Worm (Caenorhabditis elegans) whole organism, L1 larva: Measurements from ENCODE around the gene nhr-70.
A peak's percentile ranks its signal among the peaks of the same experiment; 100 is the strongest.

Experiments
- ceh-90 ChIP-seq: sonication (generic microtip); optimal IDR thresholded peaks from 2 replicates; lab custom pipeline; 2016; ENCODE audit warnings: missing genetic modification characterization, missing compliant biosample characterization
- elt-2 ChIP-seq: sonication (generic microtip); optimal IDR thresholded peaks from 2 replicates; lab custom pipeline; 2016; ENCODE audit warnings: missing genetic modification characterization, mild to moderate bottlenecking, inconsistent platforms, missing compliant biosample characterization, missing genetic modification reagents
- mef-2 ChIP-seq: fragments of 150-350 bp; optimal IDR thresholded peaks from 2 replicates; lab custom pipeline; 2014; ENCODE audit warnings: missing biosample characterization, missing genetic modification characterization
- mep-1 ChIP-seq: fragments of 150-350 bp; optimal IDR thresholded peaks from 2 replicates; lab custom pipeline; 2014; ENCODE audit warnings: missing biosample characterization, missing genetic modification characterization
- nhr-12 ChIP-seq: sonication (generic microtip); optimal IDR thresholded peaks from 2 replicates; lab custom pipeline; 2017; ENCODE audit warnings: missing biosample characterization, missing genetic modification characterization
- nhr-76 ChIP-seq: sonication (generic microtip); optimal IDR thresholded peaks from 2 replicates; lab custom pipeline; 2017; ENCODE audit warnings: missing biosample characterization, missing genetic modification characterization
- pag-3 ChIP-seq: sonication (generic microtip); optimal IDR thresholded peaks from 2 replicates; lab custom pipeline; 2017; ENCODE audit warnings: missing genetic modification characterization, mild to moderate bottlenecking, missing compliant biosample characterization, antibody characterized with exemption, borderline replicate concordance; ENCODE audit not compliant: insufficient read depth
- pqm-1 ChIP-seq: sonication (generic microtip); optimal IDR thresholded peaks from 3 replicates; lab custom pipeline; 2017; ENCODE audit warnings: missing biosample characterization, missing genetic modification characterization
- unc-130 ChIP-seq: fragments of 150-350 bp; optimal IDR thresholded peaks from 2 replicates; lab custom pipeline; 2017; ENCODE audit warnings: missing biosample characterization, missing genetic modification characterization, inconsistent platforms
- unc-86 ChIP-seq: sonication (generic microtip); optimal IDR thresholded peaks from 2 replicates; lab custom pipeline; 2016; ENCODE audit warnings: missing genetic modification characterization, missing compliant biosample characterization
- ztf-4 ChIP-seq: fragments of 150-350 bp; optimal IDR thresholded peaks from 2 replicates; lab custom pipeline; 2014; ENCODE audit warnings: missing biosample characterization, missing genetic modification characterization

DNA sequence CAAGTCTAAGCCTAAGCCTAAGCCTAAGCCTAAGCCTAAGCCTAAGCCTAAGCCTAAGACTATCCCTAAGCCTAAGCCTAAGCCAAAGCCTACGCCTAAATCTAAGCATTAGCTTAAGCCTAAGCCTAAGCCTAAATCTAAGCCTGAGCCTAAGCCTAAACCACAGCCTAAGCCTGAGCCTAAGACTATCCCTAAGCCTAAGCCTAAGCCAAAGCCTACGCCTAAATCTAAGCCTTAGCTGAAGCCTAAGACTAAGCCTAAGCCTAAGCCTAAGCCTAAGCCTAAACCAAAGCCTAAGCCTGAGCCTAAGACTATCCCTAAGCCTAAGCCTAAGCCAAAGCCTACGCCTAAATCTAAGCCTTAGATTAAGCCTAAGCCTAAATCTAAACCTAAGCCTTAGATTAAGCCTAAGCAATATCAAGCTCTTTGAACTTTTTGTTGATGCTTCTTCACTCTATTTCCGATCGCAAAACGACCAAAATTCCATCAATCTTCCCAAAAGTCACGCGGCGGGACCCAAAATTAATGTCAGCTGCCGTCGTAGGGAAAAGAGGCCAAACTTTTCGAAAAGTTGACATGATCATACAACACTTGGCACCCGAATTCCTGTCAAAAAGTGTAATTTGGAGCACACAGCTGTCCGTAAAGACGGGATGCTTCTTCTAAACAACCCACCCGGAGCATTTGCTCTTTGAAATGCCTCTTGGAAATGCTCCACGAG lies 34.8 kb upstream of the nhr-70 start:
- peak; percentile 27 for TF ChIP-seq ztf-4 (tag; lab: Kevin White, UChicago)
- no peak for TF ChIP-seq pqm-1 (tag; lab: Kevin White, UChicago)
- TF ChIP-seq unc-130 (tag; lab: Kevin White, UChicago), result peak; percentile 76
- no peak for TF ChIP-seq elt-2
- no peak for TF ChIP-seq mef-2 (tag; lab: Kevin White, UChicago)
- TF ChIP-seq pag-3 (tag; lab: Kevin White, UChicago), result peak; percentile 66
- no peak for TF ChIP-seq ceh-90 (tag; lab: Kevin White, UChicago)
- no peak for TF ChIP-seq nhr-76 (tag; lab: Kevin White, UChicago)
- TF ChIP-seq nhr-12 (tag; lab: Kevin White, UChicago), result no peak
- TF ChIP-seq unc-86 (tag; lab: Kevin White, UChicago), result no peak
- no peak for TF ChIP-seq mep-1 (tag; lab: Kevin White, UChicago)
